Worm (Caenorhabditis elegans) whole organism, L1 larva: ENCODE results near the gene gur-3.
A peak's percentile ranks its signal among the peaks of the same experiment; 100 is the strongest.

Source experiments
- C04F5.9 ChIP-seq: sonication (generic microtip); optimal IDR thresholded peaks from 2 replicates; lab custom pipeline; 2016; ENCODE audit warnings: missing genetic modification characterization, missing compliant biosample characterization
- C16A3.4 ChIP-seq: fragments of 150-350 bp; optimal IDR thresholded peaks from 2 replicates; lab custom pipeline; 2014; ENCODE audit warnings: missing biosample characterization, missing genetic modification characterization
- C34B4.2 ChIP-seq: sonication (generic microtip); optimal IDR thresholded peaks from 2 replicates; lab custom pipeline; 2017; ENCODE audit warnings: mild to moderate bottlenecking, missing genetic modification characterization, missing compliant biosample characterization
- F16B12.6 ChIP-seq: fragments of 150-350 bp; optimal IDR thresholded peaks from 2 replicates; lab custom pipeline; 2014; ENCODE audit warnings: missing biosample characterization, missing genetic modification characterization
- aha-1 ChIP-seq: fragments of 150-350 bp; optimal IDR thresholded peaks from 2 replicates; lab custom pipeline; 2014; ENCODE audit warnings: missing biosample characterization, missing genetic modification characterization
- ama-1 ChIP-seq: fragments of 150-350 bp; optimal IDR thresholded peaks from 2 replicates; lab custom pipeline; 2014
- blmp-1 ChIP-seq: fragments of 150-350 bp; optimal IDR thresholded peaks from 2 replicates; lab custom pipeline; 2014; ENCODE audit warnings: missing biosample characterization, missing genetic modification characterization
- ceh-8 ChIP-seq: fragments of 200-800 bp; sonication (Bioruptor generic); optimal IDR thresholded peaks from 2 replicates; lab custom pipeline; 2018; ENCODE audit warnings: mild to moderate bottlenecking, missing genetic modification characterization, moderate library complexity, missing compliant biosample characterization
- ceh-82 ChIP-seq, 3 experiments: fragments of 150-350 bp in 1 of 3; sonication (generic microtip) in 2 of 3; optimal IDR thresholded peaks; 2 replicates each; lab custom pipeline; 2014 to 2017; ENCODE audit warnings: missing biosample characterization in 3 of 3, missing genetic modification characterization in 3 of 3
- dpl-1 ChIP-seq, 3 experiments: fragments of 150-350 bp in 2 of 3; sonication (generic microtip) in 1 of 3; optimal IDR thresholded peaks; 2 replicates each; lab custom pipeline; 2014 to 2017; ENCODE audit warnings: missing biosample characterization in 3 of 3, missing genetic modification characterization in 3 of 3, missing genetic modification reagents in 3 of 3
- dsc-1 ChIP-seq: sonication (generic microtip); optimal IDR thresholded peaks from 2 replicates; lab custom pipeline; 2016; ENCODE audit warnings: mild to moderate bottlenecking, missing genetic modification characterization, missing compliant biosample characterization
- efl-3 ChIP-seq: fragments of 200-800 bp; sonication (Bioruptor generic); optimal IDR thresholded peaks from 2 replicates; lab custom pipeline; 2018; ENCODE audit warnings: mild to moderate bottlenecking, missing genetic modification characterization, missing compliant biosample characterization
- egl-13 ChIP-seq: sonication (generic microtip); optimal IDR thresholded peaks from 2 replicates; lab custom pipeline; 2016; ENCODE audit warnings: missing genotype, missing genetic modification reagents, missing genetic modification characterization, missing compliant biosample characterization
- elt-2 ChIP-seq: sonication (generic microtip); optimal IDR thresholded peaks from 2 replicates; lab custom pipeline; 2016; ENCODE audit warnings: missing genetic modification characterization, mild to moderate bottlenecking, inconsistent platforms, missing compliant biosample characterization, missing genetic modification reagents
- fkh-4 ChIP-seq: sonication (generic microtip); optimal IDR thresholded peaks from 2 replicates; lab custom pipeline; 2016; ENCODE audit warnings: missing compliant biosample characterization, missing genetic modification characterization, borderline replicate concordance
- fkh-8 ChIP-seq: sonication (generic microtip); optimal IDR thresholded peaks from 2 replicates; lab custom pipeline; 2016; ENCODE audit warnings: mild to moderate bottlenecking, missing genetic modification characterization, missing compliant biosample characterization
- hpl-2 ChIP-seq: fragments of 150-350 bp; optimal IDR thresholded peaks from 2 replicates; lab custom pipeline; 2014; ENCODE audit warnings: missing biosample characterization, missing genetic modification reagents, missing genetic modification characterization
- isw-1 ChIP-seq: fragments of 200-800 bp; sonication (Bioruptor generic); IDR thresholded peaks from 2 replicates; pipeline ENCODE4 v1.3.6; 2022; ENCODE audit warnings: missing genetic modification characterization, missing compliant biosample characterization
- lin-14 ChIP-seq: fragments of 200-800 bp; sonication (Bioruptor generic); optimal IDR thresholded peaks from 2 replicates; lab custom pipeline; 2018; ENCODE audit warnings: mild to moderate bottlenecking, missing genetic modification characterization, moderate library complexity, missing compliant biosample characterization
- lin-15B ChIP-seq: fragments of 150-350 bp; sonication (generic microtip); optimal IDR thresholded peaks from 3 replicates; lab custom pipeline; 2014; ENCODE audit warnings: missing biosample characterization, missing genetic modification characterization
- lin-35 ChIP-seq, 2 experiments: fragments of 150-350 bp; optimal IDR thresholded peaks; 2 replicates each; lab custom pipeline; 2014; ENCODE audit warnings: missing biosample characterization in 2 of 2, missing genetic modification characterization in 2 of 2, missing genetic modification reagents in 2 of 2
- lin-39 ChIP-seq: fragments of 150-350 bp; optimal IDR thresholded peaks from 2 replicates; lab custom pipeline; 2014; ENCODE audit warnings: missing biosample characterization, missing genetic modification reagents, missing genetic modification characterization
- lsy-2 ChIP-seq, 2 experiments: fragments of 150-350 bp; optimal IDR thresholded peaks; 2 replicates each; lab custom pipeline; 2014; ENCODE audit warnings: missing biosample characterization in 2 of 2, missing genetic modification characterization in 2 of 2
- mdl-1 ChIP-seq, 2 experiments: fragments of 150-350 bp; optimal IDR thresholded peaks; 2 replicates each; lab custom pipeline; 2014 to 2017; ENCODE audit warnings: missing biosample characterization in 2 of 2, missing genetic modification characterization in 2 of 2, inconsistent platforms in 1 of 2
- mef-2 ChIP-seq: fragments of 150-350 bp; optimal IDR thresholded peaks from 2 replicates; lab custom pipeline; 2014; ENCODE audit warnings: missing biosample characterization, missing genetic modification characterization
- mep-1 ChIP-seq: fragments of 150-350 bp; optimal IDR thresholded peaks from 2 replicates; lab custom pipeline; 2014; ENCODE audit warnings: missing biosample characterization, missing genetic modification characterization
- nhr-11 ChIP-seq: fragments of 150-350 bp; optimal IDR thresholded peaks from 2 replicates; lab custom pipeline; 2014; ENCODE audit warnings: missing biosample characterization, missing genetic modification characterization
- nhr-19 ChIP-seq: fragments of 200-800 bp; sonication (Bioruptor generic); conservative IDR thresholded peaks from 2 replicates; pipeline ENCODE4 v1.3.6; 2022; ENCODE audit warnings: missing genetic modification characterization, missing compliant biosample characterization
- nhr-20 ChIP-seq: sonication (generic microtip); optimal IDR thresholded peaks from 2 replicates; lab custom pipeline; 2016; ENCODE audit warnings: mild to moderate bottlenecking, missing genetic modification characterization, missing compliant biosample characterization
- nhr-237 ChIP-seq: fragments of 150-350 bp; optimal IDR thresholded peaks from 2 replicates; lab custom pipeline; 2014; ENCODE audit warnings: missing biosample characterization, missing genetic modification characterization
- nhr-28 ChIP-seq: fragments of 150-350 bp; optimal IDR thresholded peaks from 2 replicates; lab custom pipeline; 2014; ENCODE audit warnings: missing biosample characterization, missing genetic modification characterization
- nhr-47 ChIP-seq: sonication (generic microtip); optimal IDR thresholded peaks from 2 replicates; lab custom pipeline; 2016; ENCODE audit warnings: mild to moderate bottlenecking, missing genetic modification characterization, moderate library complexity, missing compliant biosample characterization
- nhr-76 ChIP-seq: sonication (generic microtip); optimal IDR thresholded peaks from 2 replicates; lab custom pipeline; 2017; ENCODE audit warnings: missing biosample characterization, missing genetic modification characterization
- nhr-85 ChIP-seq: sonication (generic microtip); peaks from one replicate; lab custom pipeline; 2016; ENCODE audit warnings: missing genetic modification characterization, inconsistent platforms, missing compliant biosample characterization
- nhr-90 ChIP-seq: sonication (generic microtip); optimal IDR thresholded peaks from 2 replicates; lab custom pipeline; 2016; ENCODE audit warnings: mild to moderate bottlenecking, missing genetic modification characterization, missing compliant biosample characterization; ENCODE audit not compliant: poor library complexity
- snu-23 ChIP-seq: sonication (generic microtip); optimal IDR thresholded peaks from 2 replicates; lab custom pipeline; 2016; ENCODE audit warnings: missing genetic modification characterization, missing compliant biosample characterization
- sox-4 ChIP-seq: sonication (generic microtip); optimal IDR thresholded peaks from 2 replicates; lab custom pipeline; 2016; ENCODE audit warnings: missing genetic modification characterization, missing compliant biosample characterization
- sup-37 ChIP-seq: fragments of 200-800 bp; sonication (Bioruptor generic); optimal IDR thresholded peaks from 2 replicates; lab custom pipeline; 2018; ENCODE audit warnings: mild to moderate bottlenecking, missing genetic modification characterization, missing compliant biosample characterization
- swsn-7 ChIP-seq: sonication (generic microtip); optimal IDR thresholded peaks from 2 replicates; lab custom pipeline; 2016; ENCODE audit warnings: missing genetic modification characterization, missing compliant biosample characterization
- tbx-2 ChIP-seq: sonication (generic microtip); optimal IDR thresholded peaks from 2 replicates; lab custom pipeline; 2016; ENCODE audit warnings: missing genetic modification characterization, missing compliant biosample characterization
- tlp-1 ChIP-seq: fragments of 150-350 bp; optimal IDR thresholded peaks from 2 replicates; lab custom pipeline; 2014; ENCODE audit warnings: missing biosample characterization, missing genetic modification characterization
- unc-86 ChIP-seq: sonication (generic microtip); optimal IDR thresholded peaks from 2 replicates; lab custom pipeline; 2016; ENCODE audit warnings: missing genetic modification characterization, missing compliant biosample characterization
- zag-1 ChIP-seq: fragments of 150-350 bp; optimal IDR thresholded peaks from 2 replicates; lab custom pipeline; 2014; ENCODE audit warnings: missing biosample characterization, missing genetic modification characterization
- zip-4 ChIP-seq: fragments of 200-800 bp; sonication (Bioruptor generic); optimal IDR thresholded peaks from 2 replicates; lab custom pipeline; 2018; ENCODE audit warnings: mild to moderate bottlenecking, missing genetic modification characterization, moderate library complexity, missing compliant biosample characterization
- ztf-11 ChIP-seq, 2 experiments: sonication (generic microtip); optimal IDR thresholded peaks; 2 replicates each; lab custom pipeline; 2016 to 2017; ENCODE audit warnings: missing genetic modification characterization in 2 of 2, missing biosample characterization in 1 of 2, missing compliant biosample characterization in 1 of 2
- ztf-4 ChIP-seq: fragments of 150-350 bp; optimal IDR thresholded peaks from 2 replicates; lab custom pipeline; 2014; ENCODE audit warnings: missing biosample characterization, missing genetic modification characterization

Gene gur-3

DNA sequence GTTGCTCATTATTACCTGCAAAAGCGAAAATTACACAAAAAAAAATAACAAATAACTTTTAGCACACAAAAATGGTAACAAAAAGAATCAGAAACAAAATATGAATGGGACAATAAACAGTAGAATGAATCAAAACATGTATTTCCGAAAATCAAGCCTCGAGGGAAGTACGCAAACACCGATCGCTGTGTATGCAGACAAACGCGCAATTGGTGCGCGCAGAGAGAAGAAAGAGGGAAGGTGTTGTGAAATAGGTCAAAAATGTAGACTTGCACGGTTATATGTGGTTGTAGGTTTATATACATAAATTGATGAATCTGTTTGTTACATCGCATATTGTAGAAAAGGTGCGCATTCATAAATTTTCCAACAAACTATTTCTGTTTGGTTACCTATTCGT lies 13.6 kb upstream of the gur-3 start, which contains the start of gene cdk-11.2 (continued):
- no peak for TF ChIP-seq hpl-2 (GFP tag; lab: Kevin White, UChicago)
- peak; percentile 73 for TF ChIP-seq zip-4 (GFP tag; lab: Kevin White, UChicago)
- TF ChIP-seq tlp-1 (tag; lab: Kevin White, UChicago) = no peak
- no peak for TF ChIP-seq dsc-1
- TF ChIP-seq nhr-28 = no peak
- peak; percentile 80 for TF ChIP-seq snu-23 (GFP tag; lab: Kevin White, UChicago)
- peak; percentile 43 for TF ChIP-seq nhr-90 (tag; lab: Kevin White, UChicago)
- peak; percentile 12 for TF ChIP-seq fkh-8 (tag; lab: Kevin White, UChicago)
- TF ChIP-seq efl-3 = no peak
- TF ChIP-seq nhr-47 (tag; lab: Kevin White, UChicago) = peak; percentile 60
- TF ChIP-seq unc-86 = no peak
- TF ChIP-seq zag-1 (tag; lab: Kevin White, UChicago) = no peak
- TF ChIP-seq C16A3.4 (tag; lab: Kevin White, UChicago) = peak; percentile 70
- TF ChIP-seq nhr-76 (tag; lab: Kevin White, UChicago) = no peak
- TF ChIP-seq C04F5.9 = no peak
- TF ChIP-seq nhr-237 (tag; lab: Kevin White, UChicago) = no peak
- no peak for TF ChIP-seq egl-13
- no peak for TF ChIP-seq aha-1 (tag; lab: Kevin White, UChicago)
- TF ChIP-seq mef-2 (tag; lab: Kevin White, UChicago) = no peak
- peak; percentile 79 for TF ChIP-seq lin-14 (GFP tag; lab: Kevin White, UChicago)
- TF ChIP-seq lin-39 (tag; lab: Kevin White, UChicago) = no peak
- TF ChIP-seq fkh-4 = no peak
- peak; percentile 68 for TF ChIP-seq nhr-20 (tag; lab: Kevin White, UChicago)
- no peak for TF ChIP-seq nhr-11 (tag; lab: Kevin White, UChicago)
- TF ChIP-seq ztf-11 (tag; optimal IDR thresholded peaks at IDR 0.05; lab: Kevin White, UChicago) = peak in 1 of 2 experiments; percentile 3
- TF ChIP-seq isw-1 (GFP tag; lab: Robert Waterston, UW) = peak; percentile 21; the same call in 1 of the 2 replicates
- peak; percentile 61 for TF ChIP-seq nhr-85 (tag; lab: Kevin White, UChicago)
- TF ChIP-seq ztf-4 (tag; lab: Kevin White, UChicago) = no peak
- TF ChIP-seq swsn-7 (tag; lab: Kevin White, UChicago) = peak; percentile 70
- TF ChIP-seq blmp-1 (tag; lab: Kevin White, UChicago) = peak; percentile 79
- peak in 1 of 2 experiments; percentile 47 for TF ChIP-seq mdl-1 (tag; optimal IDR thresholded peaks at IDR 0.05; lab: Kevin White, UChicago)
- peak; percentile 43 to 77 for TF ChIP-seq lin-35 (GFP tag; optimal IDR thresholded peaks at IDR 0.05; lab: Kevin White, UChicago)
- TF ChIP-seq mep-1 = peak; percentile 90
- peak; percentile 97 for TF ChIP-seq F16B12.6 (tag; lab: Kevin White, UChicago)
- TF ChIP-seq ama-1 (lab: Kevin White, UChicago) = no peak
- TF ChIP-seq lin-15B = no peak
- peak; percentile 48 to 85 (median 53) for TF ChIP-seq ceh-82 (tag; optimal IDR thresholded peaks at IDR 0.05; lab: Kevin White, UChicago)
- peak; percentile 47 to 74 for TF ChIP-seq lsy-2 (tag; optimal IDR thresholded peaks at IDR 0.05; lab: Kevin White, UChicago)
- peak; percentile 9 for TF ChIP-seq tbx-2 (tag; lab: Kevin White, UChicago)
- TF ChIP-seq sox-4 = no peak
- TF ChIP-seq ceh-8 (GFP tag; lab: Kevin White, UChicago) = no peak
- TF ChIP-seq elt-2 (tag; lab: Kevin White, UChicago) = no peak
- TF ChIP-seq sup-37 (GFP tag; lab: Kevin White, UChicago) = no peak
- peak; percentile 35 to 63 (median 40) for TF ChIP-seq dpl-1 (GFP tag; optimal IDR thresholded peaks at IDR 0.05; lab: Kevin White, UChicago)

DNA sequence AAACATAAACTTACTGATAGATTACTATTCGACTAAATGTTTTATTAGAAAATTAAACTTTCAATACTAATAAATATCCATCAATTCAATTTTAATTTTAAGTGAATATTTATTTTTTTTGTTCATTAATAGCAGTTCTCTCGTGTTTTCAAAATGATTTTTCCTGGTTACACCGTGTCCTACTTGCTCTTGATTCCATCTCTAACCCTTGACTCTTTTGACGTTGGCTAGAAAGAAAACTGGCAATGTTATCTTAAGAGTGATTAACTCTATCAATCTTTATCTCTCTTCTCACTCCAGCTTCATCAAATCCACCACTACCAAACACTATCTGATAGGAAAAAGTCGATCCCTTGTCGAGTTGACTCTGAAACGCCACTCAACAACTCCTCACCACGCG lies 6.3 kb upstream of the gur-3 start, which contains the start of gene acr-8:
TSS of gene acr-8 (plus strand) at position 301 of the 400 bp plus-strand sequence.
- TF ChIP-seq swsn-7 (tag; lab: Kevin White, UChicago) (no peak), mdl-1 (tag; optimal IDR thresholded peaks at IDR 0.05; lab: Kevin White, UChicago) (no peak), nhr-85 (tag; lab: Kevin White, UChicago) (peak; percentile 13), nhr-47 (tag; lab: Kevin White, UChicago) (no peak), ztf-11 (tag; optimal IDR thresholded peaks at IDR 0.05; lab: Kevin White, UChicago) (no peak), nhr-19 (no peak), unc-86 (no peak), C34B4.2 (no peak)
- TF ChIP-seq, all 84 proteins: peak for 1
